Fruit fly (Drosophila melanogaster): ENCODE data around the gene CG15414.

The CG15414 gene

dm6 chr2L:3436347-3436746 is 54.5 kb downstream of the CG15414 start:
- TF ChIP-seq EcR (GFP tag; optimal IDR thresholded peaks at IDR 0.05) (no peak), CG8478 (optimal IDR thresholded peaks at IDR 0.05) (no peak), Dll (optimal IDR thresholded peaks at IDR 0.05) (no peak), psq (optimal IDR thresholded peaks at IDR 0.05) (no peak), usp (GFP tag; optimal IDR thresholded peaks at IDR 0.05) (no peak), pan (optimal IDR thresholded peaks at IDR 0.05) (no peak)

dm6 chr2L:3435086-3435485 is 55.8 kb downstream of the CG15414 start:
- TF ChIP-seq psq (optimal IDR thresholded peaks at IDR 0.05) (no peak), pan (optimal IDR thresholded peaks at IDR 0.05) (no peak), usp (GFP tag; optimal IDR thresholded peaks at IDR 0.05) (no peak), CG8478 (optimal IDR thresholded peaks at IDR 0.05) (no peak), EcR (GFP tag; optimal IDR thresholded peaks at IDR 0.05) (no peak), Dll (optimal IDR thresholded peaks at IDR 0.05) (no peak)
